Worm (Caenorhabditis elegans) whole organism, L1 larva: ENCODE measurements around the gene clc-3.

Experiments used
- ceh-82 ChIP-seq, 3 experiments: fragments of 150-350 bp in 1 of 3; sonication (generic microtip) in 2 of 3; optimal IDR thresholded peaks; 2 replicates each; lab custom pipeline; 2014 to 2017; ENCODE audit warnings: missing biosample characterization in 3 of 3, missing genetic modification characterization in 3 of 3
- egl-13 ChIP-seq: sonication (generic microtip); optimal IDR thresholded peaks from 2 replicates; lab custom pipeline; 2016; ENCODE audit warnings: missing genotype, missing genetic modification reagents, missing genetic modification characterization, missing compliant biosample characterization
- egl-27 ChIP-seq, 2 experiments: fragments of 150-350 bp in 1 of 2; sonication (generic microtip); optimal IDR thresholded peaks; 3 replicates each; lab custom pipeline; 2017 to 2018; ENCODE audit warnings: missing biosample characterization in 2 of 2, missing genetic modification characterization in 2 of 2, missing genetic modification reagents in 2 of 2
- elt-2 ChIP-seq: sonication (generic microtip); optimal IDR thresholded peaks from 2 replicates; lab custom pipeline; 2016; ENCODE audit warnings: missing genetic modification characterization, mild to moderate bottlenecking, inconsistent platforms, missing compliant biosample characterization, missing genetic modification reagents
- lin-15B ChIP-seq: fragments of 150-350 bp; sonication (generic microtip); optimal IDR thresholded peaks from 3 replicates; lab custom pipeline; 2014; ENCODE audit warnings: missing biosample characterization, missing genetic modification characterization
- pqm-1 ChIP-seq: sonication (generic microtip); optimal IDR thresholded peaks from 3 replicates; lab custom pipeline; 2017; ENCODE audit warnings: missing biosample characterization, missing genetic modification characterization
- snpc-4 ChIP-seq: fragments of 150-350 bp; optimal IDR thresholded peaks from 2 replicates; lab custom pipeline; 2014; ENCODE audit warnings: missing biosample characterization, missing genetic modification characterization
- sup-37 ChIP-seq: fragments of 200-800 bp; sonication (Bioruptor generic); optimal IDR thresholded peaks from 2 replicates; lab custom pipeline; 2018; ENCODE audit warnings: mild to moderate bottlenecking, missing genetic modification characterization, missing compliant biosample characterization
- ztf-4 ChIP-seq: fragments of 150-350 bp; optimal IDR thresholded peaks from 2 replicates; lab custom pipeline; 2014; ENCODE audit warnings: missing biosample characterization, missing genetic modification characterization

DNA sequence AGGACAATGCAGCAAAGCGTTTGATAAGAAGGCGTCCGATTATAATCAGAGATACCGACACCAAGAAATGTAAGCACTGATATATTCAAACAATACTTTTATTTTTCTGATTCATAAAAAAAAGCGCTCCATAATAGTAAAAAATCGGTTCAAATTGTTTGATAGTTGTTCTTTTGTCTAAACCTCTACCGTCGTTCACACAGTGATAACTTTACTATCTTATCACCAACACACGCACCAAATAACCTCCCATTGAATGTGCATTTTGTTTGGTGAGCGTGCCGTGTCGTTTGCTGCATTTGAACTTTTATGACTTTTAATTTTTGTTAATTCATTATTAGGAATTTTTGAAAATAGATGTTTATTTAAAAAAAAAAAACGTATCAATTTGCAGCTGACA lies 40.4 kb downstream of the clc-3 start:
- TF ChIP-seq elt-2 (tag; lab: Kevin White, UChicago): peak; percentile 65
- no peak for TF ChIP-seq ceh-82 (tag; optimal IDR thresholded peaks at IDR 0.05; lab: Kevin White, UChicago)
- no peak for TF ChIP-seq sup-37
- no peak for TF ChIP-seq lin-15B (tag; lab: Kevin White, UChicago)
- no peak for TF ChIP-seq egl-27 (tag; optimal IDR thresholded peaks at IDR 0.05; lab: Kevin White, UChicago)
- TF ChIP-seq ztf-4: no peak
- TF ChIP-seq pqm-1 (tag; lab: Kevin White, UChicago): no peak
- no peak for TF ChIP-seq snpc-4 (tag; lab: Kevin White, UChicago)
- no peak for TF ChIP-seq egl-13 (tag; lab: Kevin White, UChicago)
